Worm (Caenorhabditis elegans): Measurements from ENCODE around the gene alh-8.

alh-8 gene

ce11 chrII:11700635-11701034 is 28.2 kb upstream of the alh-8 start:
- TF ChIP-seq ceh-82 (tag; optimal IDR thresholded peaks at IDR 0.05) = no peak
- no peak for TF ChIP-seq lin-13 (GFP tag; optimal IDR thresholded peaks at IDR 0.05)
- TF ChIP-seq Y75B8A.6 (GFP tag; IDR thresholded peaks at IDR 0.05) = no peak
- no peak for TF ChIP-seq lir-3 (tag; optimal IDR thresholded peaks at IDR 0.05)
- TF ChIP-seq ZK546.5 (tag; optimal IDR thresholded peaks at IDR 0.05) = no peak
- no peak for TF ChIP-seq daf-8 (GFP tag; IDR thresholded peaks at IDR 0.05)
- no peak for TF ChIP-seq daf-19 (GFP tag; conservative IDR thresholded peaks at IDR 0.05)
- TF ChIP-seq unc-130 (GFP tag; optimal IDR thresholded peaks at IDR 0.05) = no peak
- no peak for TF ChIP-seq ceh-44 (GFP tag; IDR thresholded peaks at IDR 0.05)
- no peak for TF ChIP-seq zfp-2 (tag; optimal IDR thresholded peaks at IDR 0.05)
- no peak for TF ChIP-seq mxl-2 (GFP tag; conservative IDR thresholded peaks at IDR 0.05)
- TF ChIP-seq T26A8.4 (GFP tag; IDR thresholded peaks at IDR 0.05) = no peak
- TF ChIP-seq lin-15B (tag; optimal IDR thresholded peaks at IDR 0.05) = no peak
- no peak for TF ChIP-seq ceh-28 (tag; optimal IDR thresholded peaks at IDR 0.05)
- no peak for TF ChIP-seq nhr-11 (tag; optimal IDR thresholded peaks at IDR 0.05)
- no peak for TF ChIP-seq ces-1 (GFP tag; optimal IDR thresholded peaks at IDR 0.05)
- no peak for TF ChIP-seq mep-1 (tag; optimal IDR thresholded peaks at IDR 0.05)
- no peak for TF ChIP-seq Y105C5A.15 (GFP tag; IDR thresholded peaks at IDR 0.05)
- no peak for TF ChIP-seq T20F7.1 (GFP tag; optimal IDR thresholded peaks at IDR 0.05)

DNA sequence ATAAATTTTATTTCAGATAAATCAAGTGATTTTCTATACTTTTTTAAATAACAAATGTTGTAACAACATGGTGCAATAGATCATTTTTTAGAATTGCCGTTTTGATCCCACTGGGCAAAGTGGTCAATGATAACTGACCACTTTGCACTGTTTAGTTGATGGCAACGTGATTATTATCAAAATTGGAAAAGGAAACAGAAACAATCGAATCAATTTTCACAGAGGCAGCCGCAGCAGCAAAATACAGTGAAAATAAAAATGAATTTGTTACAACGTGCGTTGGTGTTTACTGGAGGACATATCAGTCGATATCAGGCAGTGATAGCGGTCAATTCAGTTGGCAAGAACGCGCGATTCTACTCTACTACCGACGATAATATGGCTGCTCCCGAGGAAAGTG is 23.1 kb upstream of the alh-8 start, which contains the start of gene VF13D12L.3:
TSS of gene VF13D12L.3 (plus strand) at position 223 of the 400 bp plus-strand sequence.
- no peak for TF ChIP-seq zfp-3 (GFP tag; conservative IDR thresholded peaks at IDR 0.05)
- TF ChIP-seq T20F7.1 (GFP tag; optimal IDR thresholded peaks at IDR 0.05) = no peak
- no peak for TF ChIP-seq nhr-25 (tag; optimal IDR thresholded peaks at IDR 0.05; ENCODE audit: borderline replicate concordance, insufficient read depth)
- peak in 1 of 2 experiments; percentile 40 for TF ChIP-seq mdl-1 (tag; optimal IDR thresholded peaks at IDR 0.05)
- TF ChIP-seq jun-1 (tag; optimal IDR thresholded peaks at IDR 0.05) = no peak
- no peak for TF ChIP-seq daf-8 (GFP tag; IDR thresholded peaks at IDR 0.05)
- TF ChIP-seq F26F4.8 (GFP tag; conservative IDR thresholded peaks at IDR 0.05) = no peak
- no peak for TF ChIP-seq F44E2.7 (GFP tag; IDR thresholded peaks at IDR 0.05)
- no peak for TF ChIP-seq nhr-111 (GFP tag; optimal IDR thresholded peaks at IDR 0.05)
- no peak for TF ChIP-seq Y105C5A.15 (GFP tag; IDR thresholded peaks at IDR 0.05)
- peak; percentile 84 for TF ChIP-seq mxl-3 (GFP tag; optimal IDR thresholded peaks at IDR 0.05)
- TF ChIP-seq hmg-1.1 (GFP tag; IDR thresholded peaks at IDR 0.05) = no peak
- no peak for TF ChIP-seq nhr-10 (tag; optimal IDR thresholded peaks at IDR 0.05)
- TF ChIP-seq lim-7 (GFP tag; IDR thresholded peaks at IDR 0.05) = no peak
- TF ChIP-seq gei-8 (GFP tag; optimal IDR thresholded peaks at IDR 0.05) = no peak
- TF ChIP-seq T26A8.4 (GFP tag; IDR thresholded peaks at IDR 0.05) = no peak
- no peak for TF ChIP-seq fkh-10 (GFP tag; optimal IDR thresholded peaks at IDR 0.05)
- TF ChIP-seq unc-39 (tag; optimal IDR thresholded peaks at IDR 0.05) = no peak
- TF ChIP-seq mdt-29 (GFP tag; IDR thresholded peaks at IDR 0.05) = no peak
- no peak for TF ChIP-seq Y75B8A.6 (GFP tag; IDR thresholded peaks at IDR 0.05)
- no peak for TF ChIP-seq dmd-8 (GFP tag; IDR thresholded peaks at IDR 0.05)
- no peak for TF ChIP-seq php-3 (GFP tag; IDR thresholded peaks at IDR 0.05)
- TF ChIP-seq hif-1 (tag; optimal IDR thresholded peaks at IDR 0.05) = peak in 1 of 2 experiments; percentile 86
- no peak for TF ChIP-seq ama-1 (optimal IDR thresholded peaks at IDR 0.05)
- no peak for TF ChIP-seq dve-1 (tag; optimal IDR thresholded peaks at IDR 0.05; ENCODE audit: insufficient read depth)
- no peak for TF ChIP-seq R02D3.7 (tag; optimal IDR thresholded peaks at IDR 0.05)
- TF ChIP-seq unc-62 (GFP tag; optimal IDR thresholded peaks at IDR 0.05 in 1 of 2) = peak in 1 of 2 experiments; percentile 67
- TF ChIP-seq unc-62 (tag; optimal IDR thresholded peaks at IDR 0.05) = no peak
- no peak for TF ChIP-seq ztf-7 (tag; optimal IDR thresholded peaks at IDR 0.05)
- TF ChIP-seq nhr-41 (GFP tag; IDR thresholded peaks at IDR 0.05) = no peak
- TF ChIP-seq ceh-62 (tag; optimal IDR thresholded peaks at IDR 0.05) = no peak
- TF ChIP-seq mxl-2 (GFP tag; conservative IDR thresholded peaks at IDR 0.05) = no peak
- TF ChIP-seq ces-1 (GFP tag; optimal IDR thresholded peaks at IDR 0.05) = no peak
- no peak for TF ChIP-seq vab-7 (GFP tag; IDR thresholded peaks at IDR 0.05)
- TF ChIP-seq F49E8.2 (tag; optimal IDR thresholded peaks at IDR 0.05; ENCODE audit: borderline replicate concordance) = no peak
- TF ChIP-seq zip-2 (tag; optimal IDR thresholded peaks at IDR 0.05) = no peak
- no peak for TF ChIP-seq aly-2 (tag; optimal IDR thresholded peaks at IDR 0.05)
- TF ChIP-seq duxl-1 (tag; optimal IDR thresholded peaks at IDR 0.05; ENCODE audit: poor library complexity) = no peak
- no peak for TF ChIP-seq dmd-9 (GFP tag; IDR thresholded peaks at IDR 0.05)

All from whole organism, L4 larva.